Worm (Caenorhabditis elegans) whole organism, L4 larva: Measurements from ENCODE around the gene F11C1.1.
A peak's percentile ranks its signal among the peaks of the same experiment; 100 is the strongest.

Source experiments
- F44E2.7 ChIP-seq: fragments of 200-800 bp; sonication (Bioruptor generic); IDR thresholded peaks from 2 replicates; pipeline ENCODE4 v2.1.2; 2022; ENCODE audit warnings: missing genetic modification characterization, missing compliant biosample characterization
- T26A8.4 ChIP-seq: fragments of 200-800 bp; sonication (Bioruptor generic); IDR thresholded peaks from 2 replicates; pipeline ENCODE4 v1.3.6; 2022; ENCODE audit warnings: missing genetic modification characterization, missing compliant biosample characterization
- aha-1 ChIP-seq: fragments of 150-350 bp; peaks from one replicate; lab custom pipeline; 2014; ENCODE audit warnings: missing biosample characterization, missing genetic modification characterization
- ama-1 ChIP-seq: fragments of 150-350 bp; optimal IDR thresholded peaks from 2 replicates; lab custom pipeline; 2014; ENCODE audit warnings: inconsistent platforms, mixed read lengths
- arid-1 ChIP-seq: fragments of 200-800 bp; sonication (Bioruptor generic); conservative IDR thresholded peaks from 2 replicates; pipeline ENCODE4 v1.3.6; 2022; ENCODE audit warnings: missing genetic modification reagents, missing genetic modification characterization, missing compliant biosample characterization
- ceh-20 ChIP-seq: fragments of 200-800 bp; sonication (Bioruptor generic); IDR thresholded peaks from 2 replicates; pipeline ENCODE4 v1.3.6; 2022; ENCODE audit warnings: missing genetic modification reagents, missing genetic modification characterization, missing compliant biosample characterization
- ceh-28 ChIP-seq: fragments of 150-350 bp; optimal IDR thresholded peaks from 2 replicates; lab custom pipeline; 2014; ENCODE audit warnings: missing biosample characterization, missing genetic modification reagents, missing genetic modification characterization
- ceh-62 ChIP-seq: sonication (generic microtip); optimal IDR thresholded peaks from 2 replicates; lab custom pipeline; 2017; ENCODE audit warnings: missing biosample characterization, missing genetic modification characterization
- ceh-82 ChIP-seq: sonication (generic microtip); optimal IDR thresholded peaks from 2 replicates; lab custom pipeline; 2017; ENCODE audit warnings: missing biosample characterization, missing genetic modification characterization
- ctbp-1 ChIP-seq: fragments of 200-800 bp; sonication (Bioruptor generic); IDR thresholded peaks from 2 replicates; pipeline ENCODE4 v1.3.6; 2022; ENCODE audit warnings: missing genetic modification reagents, missing genetic modification characterization, missing compliant biosample characterization
- daf-16 ChIP-seq, 3 experiments: sonication (generic microtip); optimal IDR thresholded peaks; 2 replicates each; lab custom pipeline; 2016 to 2017; ENCODE audit warnings: missing genetic modification characterization in 3 of 3, missing genetic modification reagents in 3 of 3, mild to moderate bottlenecking in 2 of 3, missing compliant biosample characterization in 2 of 3, missing biosample characterization in 1 of 3, moderate library complexity in 1 of 3
- dmd-6 ChIP-seq: fragments of 200-800 bp; sonication (Bioruptor generic); IDR thresholded peaks from 2 replicates; pipeline ENCODE4 v1.3.6; 2022; ENCODE audit warnings: missing genetic modification reagents, missing genetic modification characterization, missing compliant biosample characterization
- dpl-1 ChIP-seq: fragments of 150-350 bp; optimal IDR thresholded peaks from 2 replicates; lab custom pipeline; 2014; ENCODE audit warnings: missing biosample characterization, missing genetic modification reagents, missing genetic modification characterization
- duxl-1 ChIP-seq: sonication (generic microtip); optimal IDR thresholded peaks from 2 replicates; lab custom pipeline; 2016; ENCODE audit warnings: mild to moderate bottlenecking, missing genetic modification characterization, moderate library complexity, missing compliant biosample characterization; ENCODE audit not compliant: poor library complexity
- dve-1 ChIP-seq: sonication (generic microtip); optimal IDR thresholded peaks from 2 replicates; lab custom pipeline; 2017; ENCODE audit warnings: antibody characterized with exemption, mild to moderate bottlenecking, missing genetic modification characterization, missing compliant biosample characterization; ENCODE audit not compliant: insufficient read depth
- egl-43 ChIP-seq: fragments of 200-800 bp; sonication (Bioruptor generic); IDR thresholded peaks from 2 replicates; pipeline ENCODE4 v1.3.6; 2022; ENCODE audit warnings: missing genetic modification reagents, missing genetic modification characterization, missing compliant biosample characterization
- fos-1 ChIP-seq: fragments of 150-350 bp; optimal IDR thresholded peaks from 2 replicates; lab custom pipeline; 2014; ENCODE audit warnings: missing biosample characterization, missing genetic modification characterization
- hif-1 ChIP-seq, 2 experiments: sonication (generic microtip); optimal IDR thresholded peaks; 2 replicates each; lab custom pipeline; 2016 to 2017; ENCODE audit warnings: missing compliant biosample characterization in 2 of 2, missing genetic modification characterization in 2 of 2, missing genetic modification reagents in 2 of 2, missing genotype in 2 of 2, mild to moderate bottlenecking in 1 of 2
- hlh-11 ChIP-seq: fragments of 200-800 bp; sonication (Bioruptor generic); optimal IDR thresholded peaks from 2 replicates; lab custom pipeline; 2018; ENCODE audit warnings: mild to moderate bottlenecking, missing genetic modification characterization, missing compliant biosample characterization
- hmg-1.1 ChIP-seq: fragments of 200-800 bp; sonication (Bioruptor generic); IDR thresholded peaks from 2 replicates; pipeline ENCODE4 v1.3.6; 2022; ENCODE audit warnings: missing genetic modification reagents, missing genetic modification characterization, missing compliant biosample characterization
- lin-1 ChIP-seq: fragments of 200-800 bp; sonication (Bioruptor generic); IDR thresholded peaks from 2 replicates; pipeline ENCODE4 v1.3.6; 2022; ENCODE audit warnings: missing genetic modification reagents, missing genetic modification characterization, missing compliant biosample characterization
- lin-13 ChIP-seq: fragments of 150-350 bp; optimal IDR thresholded peaks from 2 replicates; lab custom pipeline; 2014; ENCODE audit warnings: missing biosample characterization, missing genetic modification reagents, missing genetic modification characterization
- lin-29 ChIP-seq: fragments of 200-800 bp; sonication (Bioruptor generic); IDR thresholded peaks from 2 replicates; pipeline ENCODE4 v1.3.6; 2022; ENCODE audit warnings: missing genetic modification reagents, missing genetic modification characterization, missing compliant biosample characterization
- lin-38 ChIP-seq: fragments of 200-800 bp; sonication (Bioruptor generic); IDR thresholded peaks from 2 replicates; pipeline ENCODE4 v1.3.6; 2022; ENCODE audit warnings: missing genetic modification reagents, missing genetic modification characterization, missing compliant biosample characterization
- lsy-2 ChIP-seq, 2 experiments: fragments of 150-350 bp in 1 of 2; sonication (generic microtip) in 1 of 2; optimal IDR thresholded peaks; 2 replicates each; lab custom pipeline; 2014 to 2017; ENCODE audit warnings: missing biosample characterization in 2 of 2, missing genetic modification characterization in 2 of 2
- madf-5 ChIP-seq, 2 experiments: fragments of 200-800 bp; sonication (Bioruptor generic); IDR thresholded peaks; 2 replicates each; pipeline ENCODE4 v1.3.6; 2022; ENCODE audit warnings: missing compliant biosample characterization in 2 of 2, missing genetic modification characterization in 2 of 2
- madf-9 ChIP-seq: fragments of 200-800 bp; sonication (Bioruptor generic); conservative IDR thresholded peaks from 2 replicates; pipeline ENCODE4 v1.3.6; 2022; ENCODE audit warnings: missing genetic modification reagents, missing genetic modification characterization, missing compliant biosample characterization
- mdl-1 ChIP-seq, 2 experiments: fragments of 150-350 bp in 1 of 2; sonication (generic microtip) in 1 of 2; optimal IDR thresholded peaks; 2 replicates each; lab custom pipeline; 2014 to 2017; ENCODE audit warnings: missing biosample characterization in 2 of 2, missing genetic modification characterization in 2 of 2
- mep-1 ChIP-seq: fragments of 150-350 bp; sonication (generic microtip); optimal IDR thresholded peaks from 3 replicates; lab custom pipeline; 2014; ENCODE audit warnings: missing biosample characterization, missing genetic modification characterization
- mes-2 ChIP-seq: sonication (generic microtip); optimal IDR thresholded peaks from 2 replicates; lab custom pipeline; 2016; ENCODE audit warnings: missing genotype, mild to moderate bottlenecking, missing genetic modification characterization, missing compliant biosample characterization; ENCODE audit not compliant: poor library complexity, severe bottlenecking
- mxl-3 ChIP-seq: fragments of 200-800 bp; sonication (Bioruptor generic); optimal IDR thresholded peaks from 2 replicates; lab custom pipeline; 2018; ENCODE audit warnings: mild to moderate bottlenecking, missing genetic modification characterization, missing compliant biosample characterization
- nhr-102 ChIP-seq: sonication (generic microtip); optimal IDR thresholded peaks from 2 replicates; lab custom pipeline; 2016; ENCODE audit warnings: mild to moderate bottlenecking, missing genetic modification characterization, moderate library complexity, missing compliant biosample characterization
- nhr-11 ChIP-seq: fragments of 150-350 bp; optimal IDR thresholded peaks from 2 replicates; lab custom pipeline; 2014; ENCODE audit warnings: missing biosample characterization, missing genetic modification characterization
- nhr-28 ChIP-seq: fragments of 150-350 bp; optimal IDR thresholded peaks from 2 replicates; lab custom pipeline; 2014; ENCODE audit warnings: missing biosample characterization, missing genetic modification characterization
- nhr-42 ChIP-seq: fragments of 200-800 bp; sonication (Bioruptor generic); IDR thresholded peaks from 2 replicates; pipeline ENCODE4 v1.3.6; 2022; ENCODE audit warnings: missing genetic modification characterization, missing compliant biosample characterization
- nhr-48 ChIP-seq: sonication (generic microtip); optimal IDR thresholded peaks from 2 replicates; lab custom pipeline; 2016; ENCODE audit warnings: mild to moderate bottlenecking, missing genetic modification characterization, missing compliant biosample characterization
- nhr-6 ChIP-seq: fragments of 150-350 bp; optimal IDR thresholded peaks from 2 replicates; lab custom pipeline; 2014; ENCODE audit warnings: missing biosample characterization, missing genetic modification characterization
- nhr-77 ChIP-seq: fragments of 150-350 bp; optimal IDR thresholded peaks from 2 replicates; lab custom pipeline; 2014; ENCODE audit warnings: missing biosample characterization, missing genetic modification characterization
- pha-4 ChIP-seq, 2 experiments: fragments of 150-350 bp in 1 of 2; fragments of 200-800 bp in 1 of 2; sonication (Bioruptor generic) in 1 of 2; IDR thresholded peaks in 1 of 2; optimal IDR thresholded peaks in 1 of 2; 2 replicates each; pipeline versions ENCODE4 v1.3.6 to Lab custom; 2014 to 2022; ENCODE audit warnings: missing genetic modification characterization in 2 of 2, missing genetic modification reagents in 2 of 2, missing biosample characterization in 1 of 2, missing compliant biosample characterization in 1 of 2
- rbr-2 ChIP-seq: sonication (generic microtip); optimal IDR thresholded peaks from 2 replicates; lab custom pipeline; 2016; ENCODE audit warnings: missing genotype, missing genetic modification characterization, missing compliant biosample characterization
- set-16 ChIP-seq: fragments of 200-800 bp; sonication (Bioruptor generic); IDR thresholded peaks from 2 replicates; pipeline ENCODE4 v1.3.6; 2022; ENCODE audit warnings: missing genetic modification reagents, missing genetic modification characterization, missing compliant biosample characterization
- snpc-1.2 ChIP-seq: fragments of 200-800 bp; sonication (Bioruptor generic); IDR thresholded peaks from 2 replicates; pipeline ENCODE4 v1.3.6; 2022; ENCODE audit warnings: missing genetic modification reagents, missing genetic modification characterization, missing compliant biosample characterization
- spr-1 ChIP-seq: sonication (generic microtip); optimal IDR thresholded peaks from 2 replicates; lab custom pipeline; 2016; ENCODE audit warnings: mild to moderate bottlenecking, missing genetic modification characterization, missing compliant biosample characterization
- tag-97 ChIP-seq: fragments of 200-800 bp; sonication (Bioruptor generic); IDR thresholded peaks from 2 replicates; pipeline ENCODE4 v1.3.6; 2022; ENCODE audit warnings: missing genetic modification characterization, missing compliant biosample characterization
- tra-1 ChIP-seq: fragments of 200-800 bp; sonication (Bioruptor generic); IDR thresholded peaks from 2 replicates; pipeline ENCODE4 v1.3.6; 2022; ENCODE audit warnings: missing genetic modification reagents, missing genetic modification characterization, missing compliant biosample characterization
- unc-62 ChIP-seq, 3 experiments: fragments of 150-350 bp in 1 of 3; sonication (generic microtip); optimal IDR thresholded peaks in 2 of 3; peaks in 1 of 3; 1 replicate in 1 of 3; 2 replicates in 2 of 3; lab custom pipeline; 2014 to 2017; ENCODE audit warnings: missing biosample characterization in 3 of 3, missing genetic modification characterization in 3 of 3, missing genetic modification reagents in 3 of 3, missing genotype in 1 of 3
- zfp-3 ChIP-seq: fragments of 200-800 bp; sonication (Bioruptor generic); conservative IDR thresholded peaks from 2 replicates; pipeline ENCODE4 v1.3.6; 2022; ENCODE audit warnings: missing genetic modification reagents, missing genetic modification characterization, missing compliant biosample characterization
- zip-11 ChIP-seq: fragments of 200-800 bp; sonication (Bioruptor generic); IDR thresholded peaks from 2 replicates; pipeline ENCODE4 v1.3.6; 2022; ENCODE audit warnings: missing genetic modification characterization, missing compliant biosample characterization

F11C1.1 gene

ce11 chrX:12975595-12976089 is 14.7 kb downstream of the F11C1.1 start, which contains the start of gene ppk-3:
Gene ppk-3 (minus strand): TSS chrX:12975645.
- TF ChIP-seq spr-1 (tag; lab: Kevin White, UChicago) (peak; percentile 9), snpc-1.2 (GFP tag; lab: Robert Waterston, UW) (no peak), nhr-77 (tag; lab: Kevin White, UChicago) (peak; percentile 62), tag-97 (GFP tag; lab: Robert Waterston, UW) (no peak), ceh-28 (tag; lab: Kevin White, UChicago) (no peak), dve-1 (tag; lab: Kevin White, UChicago) (peak; percentile 75), ctbp-1 (GFP tag; lab: Robert Waterston, UW) (no peak; the same call in 1 of the 2 replicates), mep-1 (tag; lab: Kevin White, UChicago) (peak; percentile 79), mxl-3 (GFP tag; lab: Kevin White, UChicago) (peak; percentile 72), mes-2 (tag; lab: Kevin White, UChicago) (peak; percentile 86), aha-1 (peak; percentile 98), lin-13 (GFP tag; lab: Kevin White, UChicago) (peak; percentile 0), duxl-1 (tag; lab: Kevin White, UChicago) (peak; percentile 25), madf-9 (0 out of 2 replicates have a peak, but pooled peaks have one; percentile 11), set-16 (GFP tag; lab: Robert Waterston, UW) (no peak), lsy-2 (tag; optimal IDR thresholded peaks at IDR 0.05; lab: Kevin White, UChicago) (peak; percentile 8 to 81), T26A8.4 (GFP tag; lab: Robert Waterston, UW) (peak; percentile 58; the same call in 1 of the 2 replicates), F44E2.7 (GFP tag; lab: Robert Waterston, UW) (no peak), egl-43 (GFP tag; lab: Robert Waterston, UW) (no peak), hmg-1.1 (peak; percentile 73), ceh-82 (no peak), madf-5 (GFP tag; IDR thresholded peaks at IDR 0.05; lab: Robert Waterston, UW) (no peak), nhr-102 (peak; percentile 13), nhr-42 (GFP tag; lab: Robert Waterston, UW) (peak; percentile 47; the same call in 1 of the 2 replicates), mdl-1 (tag; optimal IDR thresholded peaks at IDR 0.05; lab: Kevin White, UChicago) (peak in 1 of 2 experiments; percentile 75), lin-29 (GFP tag; lab: Robert Waterston, UW) (0 out of 2 replicates have a peak, but pooled peaks have one; percentile 21), dmd-6 (GFP tag; lab: Robert Waterston, UW) (peak; percentile 56), hif-1 (tag; optimal IDR thresholded peaks at IDR 0.05; lab: Kevin White, UChicago) (peak in 1 of 2 experiments; percentile 46), tra-1 (GFP tag; lab: Robert Waterston, UW) (peak; percentile 48; the same call in 1 of the 2 replicates), nhr-28 (tag; lab: Kevin White, UChicago) (peak; percentile 70), daf-16 (GFP tag; optimal IDR thresholded peaks at IDR 0.05; lab: Kevin White, UChicago) (peak in 1 of 2 experiments; percentile 60), daf-16 (tag; optimal IDR thresholded peaks at IDR 0.05; lab: Kevin White, UChicago) (peak; percentile 47), hlh-11 (tag; lab: Kevin White, UChicago) (peak; percentile 85), zip-11 (no peak), lin-38 (peak; percentile 96), arid-1 (GFP tag; lab: Robert Waterston, UW) (0 out of 2 replicates have a peak, but pooled peaks have one; percentile 30), fos-1 (tag; lab: Kevin White, UChicago) (no peak), unc-62 (GFP tag; optimal IDR thresholded peaks at IDR 0.05 in 1 of 2; lab: Kevin White, UChicago) (peak in 1 of 2 experiments; percentile 79), unc-62 (tag; optimal IDR thresholded peaks at IDR 0.05; lab: Kevin White, UChicago) (no peak), nhr-48 (tag; lab: Kevin White, UChicago) (peak; percentile 16), pha-4 (GFP tag; IDR thresholded peaks at IDR 0.05; lab: Robert Waterston, UW) (no peak), pha-4 (tag; optimal IDR thresholded peaks at IDR 0.05; lab: Kevin White, UChicago) (peak; percentile 45), ceh-20 (GFP tag; lab: Robert Waterston, UW) (peak; percentile 24; the same call in 1 of the 2 replicates), rbr-2 (tag; lab: Kevin White, UChicago) (peak; percentile 62), zfp-3 (no peak), ceh-62 (tag; lab: Kevin White, UChicago) (no peak), dpl-1 (GFP tag; lab: Kevin White, UChicago) (peak; percentile 72), nhr-6 (tag; lab: Kevin White, UChicago) (peak; percentile 17), ama-1 (lab: Kevin White, UChicago) (no peak), lin-1 (GFP tag; lab: Robert Waterston, UW) (0 out of 2 replicates have a peak, but pooled peaks have one; percentile 13), nhr-11 (tag; lab: Kevin White, UChicago) (peak; percentile 76)
